Worm (Caenorhabditis elegans): ENCODE results near the gene C27A2.7.

- TF ChIP-seq K11D2.4 (GFP tag; IDR thresholded peaks at IDR 0.05) (no peak), mel-28 (tag; optimal IDR thresholded peaks at IDR 0.05; ENCODE audit: borderline replicate concordance) (no peak), him-1 (tag; optimal IDR thresholded peaks at IDR 0.05) (no peak), F10E7.11 (tag; optimal IDR thresholded peaks at IDR 0.05) (no peak), F49E8.2 (tag; optimal IDR thresholded peaks at IDR 0.05; ENCODE audit: insufficient read depth) (no peak), T26A5.8 (tag; optimal IDR thresholded peaks at IDR 0.05) (no peak), mes-4 (tag; optimal IDR thresholded peaks at IDR 0.05) (no peak)
Observed at ce11 chrII:5101701-5102100, 30.5 kb upstream of the C27A2.7 start, which contains the start of the genes idpb-3 and idpb-1.

All from whole organism, young adult.